Worm (Caenorhabditis elegans) whole organism, L4/young adult: ENCODE results near the gene cutl-18.

Source experiments
- W03F9.2 ChIP-seq: fragments of 150-350 bp; optimal IDR thresholded peaks from 2 replicates; lab custom pipeline; 2014; ENCODE audit warnings: missing biosample characterization, missing genetic modification characterization
- him-1 ChIP-seq: sonication (generic microtip); optimal IDR thresholded peaks from 2 replicates; lab custom pipeline; 2016; ENCODE audit warnings: missing genotype, missing genetic modification reagents, missing genetic modification characterization, missing compliant biosample characterization

DNA sequence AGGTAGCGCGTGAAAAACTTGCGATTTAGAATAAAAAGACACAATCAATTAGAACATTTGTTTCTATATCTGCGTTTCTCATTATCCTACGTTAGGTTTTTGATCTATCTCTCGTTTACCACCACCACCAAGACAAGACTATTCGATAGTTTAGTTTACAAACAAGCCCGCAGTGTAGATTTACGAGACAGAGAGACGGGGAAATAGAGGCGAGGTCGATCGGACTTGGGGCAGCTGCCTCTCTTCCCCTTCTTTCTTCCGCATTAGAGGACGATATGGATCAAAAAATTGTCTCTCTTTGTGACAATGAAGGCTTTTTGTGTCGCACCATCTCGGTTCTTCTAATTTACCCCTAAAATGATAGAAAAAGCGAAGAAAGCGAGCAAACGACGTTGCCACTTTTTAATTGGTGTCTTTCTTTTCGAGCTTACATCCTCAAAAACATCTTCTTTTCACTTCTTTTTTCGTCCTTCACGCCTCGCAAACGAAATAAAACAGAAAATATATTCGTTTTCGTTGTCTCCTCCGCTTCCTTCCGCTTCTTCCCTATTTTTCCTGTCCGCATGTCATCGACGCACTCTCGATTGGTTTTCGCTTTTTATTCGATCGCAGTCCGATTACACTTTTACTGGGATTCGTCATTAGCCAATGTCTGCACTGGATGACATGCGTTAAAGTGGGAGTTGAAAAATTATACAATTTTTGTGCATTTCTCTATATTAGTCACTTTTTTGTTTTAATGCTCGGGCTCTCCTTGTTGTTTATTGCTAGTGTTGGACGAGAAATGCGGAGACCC, 35.1 kb downstream of the cutl-18 start:
- TF ChIP-seq W03F9.2 (tag; lab: Kevin White, UChicago): no peak
- no peak for TF ChIP-seq him-1 (tag; lab: Kevin White, UChicago)
